Worm (Caenorhabditis elegans) whole organism, L1 larva: Measurements from ENCODE around the gene F41E6.1.

Source experiments
- ama-1 ChIP-seq: fragments of 150-350 bp; optimal IDR thresholded peaks from 2 replicates; lab custom pipeline; 2014
- nhr-11 ChIP-seq: fragments of 150-350 bp; optimal IDR thresholded peaks from 2 replicates; lab custom pipeline; 2014; ENCODE audit warnings: missing biosample characterization, missing genetic modification characterization
- rnt-1 ChIP-seq: sonication (generic microtip); optimal IDR thresholded peaks from 2 replicates; lab custom pipeline; 2016; ENCODE audit warnings: mild to moderate bottlenecking, missing genetic modification characterization, moderate library complexity, missing compliant biosample characterization
- sptf-1 ChIP-seq: fragments of 150-350 bp; optimal IDR thresholded peaks from 2 replicates; lab custom pipeline; 2014; ENCODE audit warnings: missing biosample characterization, missing genetic modification characterization
- sup-37 ChIP-seq: fragments of 200-800 bp; sonication (Bioruptor generic); optimal IDR thresholded peaks from 2 replicates; lab custom pipeline; 2018; ENCODE audit warnings: mild to moderate bottlenecking, missing genetic modification characterization, missing compliant biosample characterization
- xbp-1 ChIP-seq: sonication (generic microtip); optimal IDR thresholded peaks from 2 replicates; lab custom pipeline; 2016; ENCODE audit warnings: missing genetic modification characterization, missing compliant biosample characterization
- ztf-11 ChIP-seq, 2 experiments: sonication (generic microtip); optimal IDR thresholded peaks; 2 replicates each; lab custom pipeline; 2016 to 2017; ENCODE audit warnings: missing genetic modification characterization in 2 of 2, missing biosample characterization in 1 of 2, missing compliant biosample characterization in 1 of 2

- TF ChIP-seq rnt-1 (tag; lab: Kevin White, UChicago) (peak; percentile 47), ztf-11 (tag; optimal IDR thresholded peaks at IDR 0.05; lab: Kevin White, UChicago) (no peak), sup-37 (GFP tag; lab: Kevin White, UChicago) (no peak), ama-1 (no peak), nhr-11 (no peak), sptf-1 (no peak), xbp-1 (no peak)
Measured at ce11 chrV:8653080-8653821, 30.8 kb downstream of the F41E6.1 start.
